Fruit fly (Drosophila melanogaster) whole organism, prepupa: ENCODE data around the gene CG6508.

Experiments
- CG10631 ChIP-seq: fragments of 200-800 bp; sonication (Bioruptor generic); optimal IDR thresholded peaks from 2 replicates; lab custom pipeline; 2016; ENCODE audit warnings: missing biosample characterization, missing genetic modification characterization
- CG10669 ChIP-seq: fragments of 200-800 bp; sonication (Bioruptor generic); optimal IDR thresholded peaks from 3 replicates; lab custom pipeline; 2018; ENCODE audit warnings: missing biosample characterization, mild to moderate bottlenecking, missing genetic modification characterization, moderate library complexity
- CG11762 ChIP-seq: fragments of 200-800 bp; sonication (Bioruptor generic); optimal IDR thresholded peaks from 3 replicates; lab custom pipeline; 2016; ENCODE audit warnings: missing biosample characterization, missing genetic modification characterization; ENCODE audit not compliant: insufficient read depth
- CG11902 ChIP-seq: fragments of 200-800 bp; sonication (Bioruptor generic); optimal IDR thresholded peaks from 3 replicates; lab custom pipeline; 2016; ENCODE audit warnings: missing biosample characterization, missing genetic modification characterization
- CG15336 ChIP-seq: fragments of 200-800 bp; sonication (Bioruptor generic); IDR thresholded peaks from 2 replicates; pipeline ENCODE4 v1.3.6; 2022; ENCODE audit warnings: missing biosample characterization, missing genetic modification characterization
- CG1621 ChIP-seq: fragments of 200-800 bp; sonication (Bioruptor generic); optimal IDR thresholded peaks from 3 replicates; lab custom pipeline; 2018; ENCODE audit warnings: missing biosample characterization, mild to moderate bottlenecking, missing genetic modification characterization
- CG16779 ChIP-seq: fragments of 200-800 bp; sonication (Bioruptor generic); optimal IDR thresholded peaks from 3 replicates; lab custom pipeline; 2017; ENCODE audit warnings: missing biosample characterization, mild to moderate bottlenecking, missing genetic modification characterization
- CG31627 ChIP-seq: fragments of 200-800 bp; sonication (Bioruptor generic); optimal IDR thresholded peaks from 3 replicates; lab custom pipeline; 2016; ENCODE audit warnings: missing biosample characterization, missing genetic modification characterization
- CG32006 ChIP-seq: fragments of 200-800 bp; sonication (Bioruptor generic); optimal IDR thresholded peaks from 3 replicates; lab custom pipeline; 2017; ENCODE audit warnings: missing biosample characterization, mild to moderate bottlenecking, missing genetic modification characterization
- CG3919 ChIP-seq: fragments of 200-800 bp; sonication (Bioruptor generic); optimal IDR thresholded peaks from 3 replicates; lab custom pipeline; 2016; ENCODE audit warnings: missing biosample characterization, missing genetic modification characterization
- CG4318 ChIP-seq: fragments of 200-800 bp; sonication (Bioruptor generic); optimal IDR thresholded peaks from 3 replicates; lab custom pipeline; 2017; ENCODE audit warnings: missing biosample characterization, mild to moderate bottlenecking, missing genetic modification characterization
- CG6163 ChIP-seq: fragments of 200-800 bp; sonication (Bioruptor generic); IDR thresholded peaks from 3 replicates; pipeline ENCODE4 v1.3.6; 2022; ENCODE audit warnings: missing biosample characterization, missing genetic modification characterization
- CG6276 ChIP-seq: fragments of 200-800 bp; sonication (Bioruptor generic); optimal IDR thresholded peaks from 2 replicates; lab custom pipeline; 2017; ENCODE audit warnings: missing biosample characterization, mild to moderate bottlenecking, missing genetic modification characterization
- CG6792 ChIP-seq: fragments of 200-800 bp; sonication (Bioruptor generic); optimal IDR thresholded peaks from 3 replicates; lab custom pipeline; 2016; ENCODE audit warnings: missing biosample characterization, missing genetic modification characterization
- CG6808 ChIP-seq: fragments of 200-800 bp; sonication (Bioruptor generic); optimal IDR thresholded peaks from 3 replicates; lab custom pipeline; 2017; ENCODE audit warnings: missing biosample characterization, missing genetic modification characterization, mild to moderate bottlenecking, moderate library complexity, missing genetic modification reagents
- CG6854 ChIP-seq: fragments of 200-800 bp; sonication (Bioruptor generic); optimal IDR thresholded peaks from 2 replicates; lab custom pipeline; 2017; ENCODE audit warnings: missing biosample characterization, mild to moderate bottlenecking, missing genetic modification characterization
- CG8319 ChIP-seq: fragments of 200-800 bp; sonication (Bioruptor generic); optimal IDR thresholded peaks from 3 replicates; lab custom pipeline; 2016; ENCODE audit warnings: missing biosample characterization, missing genetic modification characterization
- CG8632 ChIP-seq: fragments of 200-800 bp; sonication (Bioruptor generic); optimal IDR thresholded peaks from 3 replicates; lab custom pipeline; 2016; ENCODE audit warnings: missing biosample characterization, missing genetic modification characterization
- CG9139 ChIP-seq: fragments of 200-800 bp; sonication (Bioruptor generic); optimal IDR thresholded peaks from 3 replicates; lab custom pipeline; 2017; ENCODE audit warnings: missing biosample characterization, mild to moderate bottlenecking, missing genetic modification characterization
- Eip75B ChIP-seq: fragments of 200-800 bp; sonication (Bioruptor generic); optimal IDR thresholded peaks from 3 replicates; lab custom pipeline; 2016; ENCODE audit warnings: missing biosample characterization, missing genetic modification characterization
- Eip78C ChIP-seq: fragments of 200-800 bp; sonication (Bioruptor generic); peaks from one replicate; lab custom pipeline; 2016; ENCODE audit warnings: missing biosample characterization, missing genetic modification characterization
- Eip93F ChIP-seq: fragments of 200-800 bp; sonication (Bioruptor generic); optimal IDR thresholded peaks from 2 replicates; lab custom pipeline; 2016; ENCODE audit warnings: missing biosample characterization, mild to moderate bottlenecking, missing genetic modification characterization
- Ets21C ChIP-seq: fragments of 200-800 bp; sonication (Bioruptor generic); optimal IDR thresholded peaks from 3 replicates; lab custom pipeline; 2016; ENCODE audit warnings: missing biosample characterization, missing genetic modification characterization
- Ets96B ChIP-seq: fragments of 200-800 bp; optimal IDR thresholded peaks from 2 replicates; lab custom pipeline; 2019; ENCODE audit warnings: missing biosample characterization, mild to moderate bottlenecking, missing genetic modification characterization, moderate library complexity
- Gug ChIP-seq: fragments of 200-800 bp; sonication (Bioruptor generic); IDR thresholded peaks from 2 replicates; pipeline ENCODE4 v1.3.6; 2022; ENCODE audit warnings: missing biosample characterization, missing genetic modification characterization
- Hr38 ChIP-seq: sonication (Bioruptor generic); optimal IDR thresholded peaks from 2 replicates; lab custom pipeline; 2016; ENCODE audit warnings: missing biosample characterization, missing genetic modification characterization
- Hr39 ChIP-seq: fragments of 200-800 bp; sonication (Bioruptor generic); optimal IDR thresholded peaks from 2 replicates; lab custom pipeline; 2016; ENCODE audit warnings: missing biosample characterization, missing genetic modification characterization
- Hr4 ChIP-seq: fragments of 200-800 bp; sonication (Bioruptor generic); optimal IDR thresholded peaks from 3 replicates; lab custom pipeline; 2016; ENCODE audit warnings: missing biosample characterization, missing genetic modification characterization
- Lpt ChIP-seq: fragments of 200-800 bp; sonication (Bioruptor generic); optimal IDR thresholded peaks from 3 replicates; lab custom pipeline; 2016; ENCODE audit warnings: missing biosample characterization, missing genetic modification characterization
- Met ChIP-seq: fragments of 200-800 bp; sonication (Bioruptor generic); optimal IDR thresholded peaks from 3 replicates; lab custom pipeline; 2016; ENCODE audit warnings: missing biosample characterization, missing genetic modification characterization
- OdsH ChIP-seq: fragments of 200-800 bp; sonication (Bioruptor generic); optimal IDR thresholded peaks from 3 replicates; lab custom pipeline; 2016; ENCODE audit warnings: missing biosample characterization, missing genetic modification characterization
- Sox102F ChIP-seq: fragments of 200-800 bp; sonication (Bioruptor generic); optimal IDR thresholded peaks from 2 replicates; lab custom pipeline; 2016; ENCODE audit warnings: missing biosample characterization, mild to moderate bottlenecking, missing genetic modification characterization
- Sox14 ChIP-seq: fragments of 200-800 bp; sonication (Bioruptor generic); optimal IDR thresholded peaks from 3 replicates; lab custom pipeline; 2016; ENCODE audit warnings: missing biosample characterization, missing genetic modification characterization
- Sox15 ChIP-seq: fragments of 200-800 bp; sonication (Bioruptor generic); optimal IDR thresholded peaks from 3 replicates; lab custom pipeline; 2016; ENCODE audit warnings: missing biosample characterization, missing genetic modification characterization
- acj6 ChIP-seq: fragments of 200-800 bp; sonication (Bioruptor generic); optimal IDR thresholded peaks from 3 replicates; lab custom pipeline; 2016; ENCODE audit warnings: missing biosample characterization, missing genetic modification characterization
- cyc ChIP-seq: fragments of 200-800 bp; sonication (Bioruptor generic); optimal IDR thresholded peaks from 3 replicates; lab custom pipeline; 2016; ENCODE audit warnings: missing biosample characterization, missing genetic modification characterization
- eg ChIP-seq: fragments of 200-800 bp; sonication (Bioruptor generic); IDR thresholded peaks from 3 replicates; pipeline ENCODE4 v1.3.6; 2022; ENCODE audit warnings: missing biosample characterization, missing genetic modification characterization
- esn ChIP-seq: fragments of 200-800 bp; sonication (Bioruptor generic); optimal IDR thresholded peaks from 2 replicates; lab custom pipeline; 2016; ENCODE audit warnings: missing biosample characterization, mild to moderate bottlenecking, missing genetic modification characterization, moderate library complexity
- fd59A ChIP-seq: fragments of 200-800 bp; sonication (Bioruptor generic); optimal IDR thresholded peaks from 2 replicates; lab custom pipeline; 2017; ENCODE audit warnings: missing biosample characterization, mild to moderate bottlenecking, missing genetic modification characterization, missing genetic modification reagents
- fd85E ChIP-seq: fragments of 200-800 bp; sonication (Bioruptor generic); optimal IDR thresholded peaks from 3 replicates; lab custom pipeline; 2016; ENCODE audit warnings: missing biosample characterization, missing genetic modification characterization
- fkh ChIP-seq: fragments of 200-800 bp; sonication (Bioruptor generic); optimal IDR thresholded peaks from 3 replicates; lab custom pipeline; 2017; ENCODE audit warnings: missing biosample characterization, mild to moderate bottlenecking, missing genetic modification characterization, moderate library complexity
- lz ChIP-seq: fragments of 200-800 bp; sonication (Bioruptor generic); optimal IDR thresholded peaks from 3 replicates; lab custom pipeline; 2016; ENCODE audit warnings: missing biosample characterization, missing genetic modification characterization
- net ChIP-seq: fragments of 200-800 bp; sonication (Bioruptor generic); optimal IDR thresholded peaks from 3 replicates; lab custom pipeline; 2016; ENCODE audit warnings: missing biosample characterization, missing genetic modification characterization
- pdm3 ChIP-seq: fragments of 200-800 bp; sonication (Bioruptor generic); optimal IDR thresholded peaks from 3 replicates; lab custom pipeline; 2016; ENCODE audit warnings: missing biosample characterization, missing genetic modification characterization
- salr ChIP-seq, 2 experiments: fragments of 200-800 bp; sonication (Bioruptor generic); optimal IDR thresholded peaks; 3 replicates each; lab custom pipeline; 2016 to 2018; ENCODE audit warnings: missing biosample characterization in 2 of 2, missing genetic modification characterization in 2 of 2, mild to moderate bottlenecking in 1 of 2
- spab ChIP-seq: fragments of 200-800 bp; sonication (Bioruptor generic); optimal IDR thresholded peaks from 2 replicates; lab custom pipeline; 2017; ENCODE audit warnings: missing biosample characterization, mild to moderate bottlenecking, missing genetic modification characterization, missing genetic modification reagents
- ss ChIP-seq, 2 experiments: fragments of 200-800 bp; sonication (Bioruptor generic); optimal IDR thresholded peaks; 2 replicates in 1 of 2; 3 replicates in 1 of 2; lab custom pipeline; 2017 to 2018; ENCODE audit warnings: mild to moderate bottlenecking in 2 of 2, missing biosample characterization in 2 of 2, missing genetic modification characterization in 2 of 2, moderate library complexity in 1 of 2
- svp ChIP-seq: fragments of 200-800 bp; sonication (Bioruptor generic); peaks from one replicate; lab custom pipeline; 2016; ENCODE audit warnings: missing biosample characterization, missing genetic modification characterization
- topi ChIP-seq: fragments of 200-800 bp; sonication (Bioruptor generic); optimal IDR thresholded peaks from 3 replicates; lab custom pipeline; 2016; ENCODE audit warnings: missing biosample characterization, missing genetic modification characterization

Gene CG6508

dm6 chr2L:10789922-10790321 is 29.0 kb upstream of the CG6508 start, which contains the start of gene CG31870:
CG31870 (plus strand) TSS chr2L:10790222.
- TF ChIP-seq CG6792 (GFP tag; lab: Kevin White, UChicago) = no peak
- no peak for TF ChIP-seq Met (GFP tag; lab: Kevin White, UChicago)
- TF ChIP-seq CG4318 (GFP tag; lab: Kevin White, UChicago) = no peak
- TF ChIP-seq CG11762 (GFP tag; lab: Kevin White, UChicago) = no peak

- TF ChIP-seq svp (GFP tag; lab: Kevin White, UChicago) (peak; percentile 91), CG6808 (GFP tag; lab: Kevin White, UChicago) (peak; percentile 57), cyc (GFP tag; lab: Kevin White, UChicago) (peak; percentile 74), fkh (no peak), Ets96B (peak; percentile 42), pdm3 (GFP tag; lab: Kevin White, UChicago) (peak; percentile 38), Hr39 (GFP tag; lab: Kevin White, UChicago) (peak; percentile 65), CG11762 (GFP tag; lab: Kevin White, UChicago) (no peak), Gug (GFP tag; lab: Robert Waterston, UW) (peak; percentile 42; the same call in 1 of the 2 replicates), Hr38 (no peak), net (GFP tag; lab: Kevin White, UChicago) (peak; percentile 46), CG6792 (GFP tag; lab: Kevin White, UChicago) (peak; percentile 62), salr (GFP tag; optimal IDR thresholded peaks at IDR 0.05; lab: Kevin White, UChicago) (peak in 1 of 2 experiments; percentile 13), CG6276 (GFP tag; lab: Kevin White, UChicago) (no peak), fd85E (GFP tag; lab: Kevin White, UChicago) (no peak), CG9139 (no peak), Lpt (GFP tag; lab: Kevin White, UChicago) (peak; percentile 9), CG8319 (GFP tag; lab: Kevin White, UChicago) (peak; percentile 2), Hr4 (GFP tag; lab: Kevin White, UChicago) (no peak), CG4318 (GFP tag; lab: Kevin White, UChicago) (no peak), CG11902 (GFP tag; lab: Kevin White, UChicago) (peak; percentile 38), acj6 (GFP tag; lab: Kevin White, UChicago) (peak; percentile 47), CG31627 (peak; percentile 59), eg (GFP tag; lab: Robert Waterston, UW) (no peak), fd59A (GFP tag; lab: Kevin White, UChicago) (peak; percentile 1), Ets21C (GFP tag; lab: Kevin White, UChicago) (peak; percentile 51), CG10669 (peak; percentile 14), CG1621 (tag; lab: Kevin White, UChicago) (peak; percentile 14), topi (peak; percentile 69), Sox102F (GFP tag; lab: Kevin White, UChicago) (peak; percentile 68), Sox15 (GFP tag; lab: Kevin White, UChicago) (no peak), Eip93F (GFP tag; lab: Kevin White, UChicago) (peak; percentile 33), CG8632 (GFP tag; lab: Kevin White, UChicago) (no peak), Sox14 (GFP tag; lab: Kevin White, UChicago) (peak; percentile 62), CG15336 (GFP tag; lab: Robert Waterston, UW) (peak; percentile 58), CG10631 (peak; percentile 56), ss (GFP tag; optimal IDR thresholded peaks at IDR 0.05; lab: Kevin White, UChicago) (peak in 1 of 2 experiments; percentile 49), CG3919 (GFP tag; lab: Kevin White, UChicago) (peak; percentile 60), CG32006 (GFP tag; lab: Kevin White, UChicago) (peak; percentile 36), CG6854 (GFP tag; lab: Kevin White, UChicago) (peak; percentile 73), esn (GFP tag; lab: Kevin White, UChicago) (peak; percentile 79), Eip78C (GFP tag; lab: Kevin White, UChicago) (peak; percentile 90), lz (GFP tag; lab: Kevin White, UChicago) (peak; percentile 74), CG16779 (tag; lab: Kevin White, UChicago) (peak; percentile 41), spab (GFP tag; lab: Kevin White, UChicago) (peak; percentile 46), Eip75B (GFP tag; lab: Kevin White, UChicago) (peak; percentile 80), CG6163 (GFP tag; lab: Robert Waterston, UW) (peak; percentile 67; the same call in 2 of the 3 replicates), OdsH (GFP tag; lab: Kevin White, UChicago) (peak; percentile 46)
Measured at dm6 chr2L:10791343-10791742, 27.6 kb upstream of the CG6508 start.
